Fruit fly (Drosophila melanogaster): ENCODE data around the gene AP-1gamma.
A peak's percentile ranks its signal among the peaks of the same experiment; 100 is the strongest.

The AP-1gamma gene

DNA sequence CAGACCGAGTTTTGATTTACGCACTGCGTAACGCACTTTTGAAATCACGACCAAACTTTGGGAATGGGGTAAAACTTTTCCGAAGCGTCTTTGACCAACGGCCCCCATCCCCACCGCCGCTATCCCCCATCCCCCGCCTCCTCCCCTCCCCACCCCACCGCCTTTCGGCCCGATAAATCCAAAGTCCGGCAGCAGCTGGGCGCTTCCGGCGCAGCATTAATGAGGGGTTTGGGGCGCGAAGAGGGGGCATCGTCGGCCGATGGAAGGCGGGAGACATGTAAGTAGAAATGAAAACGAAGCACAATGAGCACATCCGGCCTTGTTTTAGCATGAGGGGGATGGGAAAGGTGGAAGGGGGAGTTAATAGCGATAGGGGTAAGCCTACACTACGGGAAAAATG is 30.6 kb downstream of the AP-1gamma start:
- TF ChIP-seq usp (GFP tag; optimal IDR thresholded peaks at IDR 0.05) (no peak), EcR (GFP tag; optimal IDR thresholded peaks at IDR 0.05) (no peak), CG8478 (optimal IDR thresholded peaks at IDR 0.05) (no peak), pan (optimal IDR thresholded peaks at IDR 0.05) (no peak), Dll (optimal IDR thresholded peaks at IDR 0.05) (no peak), psq (optimal IDR thresholded peaks at IDR 0.05) (no peak)

- no peak for TF ChIP-seq pan (optimal IDR thresholded peaks at IDR 0.05)
- TF ChIP-seq usp (GFP tag; optimal IDR thresholded peaks at IDR 0.05): no peak
- TF ChIP-seq CG8478 (optimal IDR thresholded peaks at IDR 0.05): no peak
- no peak for TF ChIP-seq EcR (GFP tag; optimal IDR thresholded peaks at IDR 0.05)
- no peak for TF ChIP-seq Dll (optimal IDR thresholded peaks at IDR 0.05)
- TF ChIP-seq psq (optimal IDR thresholded peaks at IDR 0.05): no peak
These were observed 32.7 kb downstream of the AP-1gamma start for dm6 chrX:9141219-9141618.

DNA sequence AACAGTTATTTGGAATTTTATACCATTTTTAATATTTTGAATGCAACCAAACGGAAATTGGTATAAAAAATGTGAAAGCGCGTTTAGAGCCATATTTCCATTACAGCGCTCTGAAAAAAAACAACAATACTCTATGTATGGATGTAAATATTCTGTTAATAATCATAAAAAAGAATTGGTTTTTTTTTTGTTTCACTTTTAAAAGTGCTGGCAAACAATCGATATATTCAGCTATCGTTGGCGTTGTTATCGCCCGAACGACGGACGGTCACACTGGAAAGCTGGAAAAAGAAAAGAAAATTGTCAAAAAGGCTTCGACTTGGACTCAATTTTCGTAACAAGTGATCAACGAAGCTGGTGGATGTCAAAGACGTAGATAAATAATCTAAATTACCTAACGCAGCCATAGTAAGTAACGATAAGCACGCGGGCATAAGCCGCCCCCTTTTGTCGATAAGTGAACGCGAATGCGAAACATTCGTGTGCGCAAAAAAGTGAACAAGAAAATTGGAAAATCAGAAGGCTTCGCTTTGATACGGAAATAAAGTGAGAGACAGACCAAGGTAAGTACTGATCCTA is 33.8 kb downstream of the AP-1gamma start, which contains the start of gene CG7065:
TSS of gene CG7065 (plus strand) at position 270 of the 579 bp plus-strand sequence.
- TF ChIP-seq pan (optimal IDR thresholded peaks at IDR 0.05): no peak
- no peak for TF ChIP-seq CG8478 (optimal IDR thresholded peaks at IDR 0.05)
- no peak for TF ChIP-seq usp (GFP tag; optimal IDR thresholded peaks at IDR 0.05)

- TF ChIP-seq pan (optimal IDR thresholded peaks at IDR 0.05): no peak
- TF ChIP-seq EcR (GFP tag; optimal IDR thresholded peaks at IDR 0.05): no peak
- TF ChIP-seq usp (GFP tag; optimal IDR thresholded peaks at IDR 0.05): no peak
- TF ChIP-seq Dll (optimal IDR thresholded peaks at IDR 0.05): no peak
- no peak for TF ChIP-seq CG8478 (optimal IDR thresholded peaks at IDR 0.05)
- no peak for TF ChIP-seq psq (optimal IDR thresholded peaks at IDR 0.05)
These were observed 40.6 kb downstream of the AP-1gamma start, which contains the start of the genes fh and Bap111 for dm6 chrX:9148989-9149522. Gene fh, minus strand, starts transcription at chrX:9149071. Gene Bap111, plus strand, starts transcription at chrX:9149309.

- no peak for TF ChIP-seq Dll (optimal IDR thresholded peaks at IDR 0.05)
- TF ChIP-seq usp (GFP tag; optimal IDR thresholded peaks at IDR 0.05): no peak
- TF ChIP-seq psq (optimal IDR thresholded peaks at IDR 0.05): no peak
- no peak for TF ChIP-seq EcR (GFP tag; optimal IDR thresholded peaks at IDR 0.05)
- TF ChIP-seq CG8478 (optimal IDR thresholded peaks at IDR 0.05): no peak
- no peak for TF ChIP-seq pan (optimal IDR thresholded peaks at IDR 0.05)
These were observed 43.7 kb downstream of the AP-1gamma start for dm6 chrX:9152127-9152598.

DNA sequence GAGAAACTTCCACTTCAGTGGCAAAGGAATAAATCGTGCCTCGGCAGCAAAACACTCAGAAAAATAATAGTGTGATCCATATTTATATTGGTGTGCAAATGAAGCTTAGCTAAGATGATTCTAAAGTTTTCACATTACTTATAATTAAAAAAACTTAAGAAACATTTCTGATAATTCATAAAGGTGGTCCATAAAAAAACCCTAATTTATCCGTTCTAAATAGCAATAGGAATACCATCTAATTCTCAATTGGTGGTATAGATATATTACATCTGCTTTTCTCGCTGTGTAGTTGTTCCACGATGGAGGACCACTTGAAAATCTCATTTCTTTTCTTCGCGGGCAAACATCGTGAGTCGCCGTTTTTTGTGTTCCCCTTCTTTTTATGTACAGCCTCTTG is 46.6 kb downstream of the AP-1gamma start:
- no peak for TF ChIP-seq usp (GFP tag; optimal IDR thresholded peaks at IDR 0.05)
- TF ChIP-seq pan (optimal IDR thresholded peaks at IDR 0.05): no peak
- no peak for TF ChIP-seq Dll (optimal IDR thresholded peaks at IDR 0.05)
- no peak for TF ChIP-seq CG8478 (optimal IDR thresholded peaks at IDR 0.05)
- TF ChIP-seq EcR (GFP tag; optimal IDR thresholded peaks at IDR 0.05): no peak
- TF ChIP-seq psq (optimal IDR thresholded peaks at IDR 0.05): no peak

DNA sequence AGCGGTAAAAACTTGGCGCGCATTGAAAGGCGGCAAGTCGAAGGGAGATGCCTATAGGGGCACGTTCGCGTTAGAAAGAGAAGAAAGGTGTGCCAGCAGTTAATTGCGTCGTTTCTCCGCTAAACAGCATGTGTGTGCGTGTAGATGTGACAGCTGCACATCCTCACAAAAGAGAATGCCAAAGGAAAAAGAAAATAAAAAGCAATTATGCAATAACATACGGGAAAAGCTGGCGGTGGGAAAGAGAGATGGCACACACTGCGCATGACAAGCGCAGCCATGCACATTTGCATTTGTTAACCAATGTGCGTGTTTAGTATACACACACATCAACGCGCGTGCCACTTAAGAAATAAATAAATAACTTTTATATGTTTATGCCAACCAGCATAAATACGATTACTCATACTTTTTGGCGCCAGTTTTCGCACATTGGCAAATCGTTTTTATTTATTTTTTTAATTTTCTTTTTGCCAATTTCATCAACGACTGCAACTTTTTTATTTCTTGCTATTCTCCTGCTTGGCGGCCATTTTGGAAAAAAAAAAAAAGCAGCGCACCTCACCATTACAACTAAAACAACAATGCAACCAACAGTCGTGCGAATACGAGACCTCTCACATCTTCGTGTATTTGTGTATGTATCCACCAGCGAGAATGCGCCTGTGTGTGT is 47.4 kb downstream of the AP-1gamma start:
- TF ChIP-seq CG8478 (optimal IDR thresholded peaks at IDR 0.05) (peak; percentile 43), Dll (optimal IDR thresholded peaks at IDR 0.05) (peak; percentile 41), psq (optimal IDR thresholded peaks at IDR 0.05) (no peak)

DNA sequence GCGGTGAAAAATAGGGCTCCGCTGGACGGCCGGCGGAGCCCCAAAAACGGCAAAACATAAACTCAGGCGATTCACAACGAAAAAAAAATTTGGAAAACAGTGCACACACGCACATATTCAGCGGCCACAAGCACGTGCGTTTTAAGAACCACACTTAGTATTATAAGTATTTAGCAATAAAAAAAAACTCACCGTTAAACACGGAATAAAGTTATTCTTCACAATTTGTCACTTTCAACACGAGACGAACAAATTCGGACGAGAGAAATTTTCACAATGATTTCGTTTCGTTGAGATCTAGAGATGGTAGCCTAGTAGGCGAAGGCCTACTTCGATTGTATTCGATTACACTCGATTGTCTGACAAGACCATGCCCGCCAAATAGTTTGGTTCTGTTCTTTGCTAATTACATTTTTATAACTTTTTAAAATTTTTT is 47.9 kb downstream of the AP-1gamma start, which contains the start of gene His3.3B:
TSS of gene His3.3B (minus strand) at position 282 of the 436 bp plus-strand sequence.
- TF ChIP-seq CG8478 (optimal IDR thresholded peaks at IDR 0.05) (no peak), pan (optimal IDR thresholded peaks at IDR 0.05) (no peak), EcR (GFP tag; optimal IDR thresholded peaks at IDR 0.05) (no peak), psq (optimal IDR thresholded peaks at IDR 0.05) (no peak), usp (GFP tag; optimal IDR thresholded peaks at IDR 0.05) (no peak)

- no peak for TF ChIP-seq pan (optimal IDR thresholded peaks at IDR 0.05)
- TF ChIP-seq EcR (GFP tag; optimal IDR thresholded peaks at IDR 0.05): no peak
- TF ChIP-seq Dll (optimal IDR thresholded peaks at IDR 0.05): no peak
- TF ChIP-seq usp (GFP tag; optimal IDR thresholded peaks at IDR 0.05): no peak
- no peak for TF ChIP-seq CG8478 (optimal IDR thresholded peaks at IDR 0.05)
- TF ChIP-seq psq (optimal IDR thresholded peaks at IDR 0.05): no peak
These were observed 49.9 kb downstream of the AP-1gamma start, which contains the start of the genes Ost48 and Dlip1 for dm6 chrX:9158366-9158765. Gene Ost48, minus strand, starts transcription at chrX:9158515. Gene Dlip1, plus strand, starts transcription at chrX:9158622.

DNA sequence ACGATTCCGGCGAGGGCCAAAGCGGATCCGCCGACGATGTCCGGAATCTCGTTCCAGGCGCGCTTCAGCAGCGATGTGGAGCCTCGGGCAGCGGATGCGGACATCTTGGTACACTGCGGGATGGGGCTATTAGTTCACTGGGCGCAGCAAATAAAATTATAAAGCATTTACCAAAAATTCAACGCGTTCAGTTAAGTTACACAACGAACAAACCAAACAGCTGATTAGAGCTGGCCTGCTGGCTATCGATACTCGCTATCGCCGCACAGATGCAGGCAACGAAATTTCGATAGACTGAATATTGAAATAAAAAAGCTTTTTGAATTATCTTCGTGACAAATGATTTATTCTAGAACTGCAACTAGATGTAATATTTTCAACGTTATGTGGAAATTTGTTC is 51.2 kb downstream of the AP-1gamma start, which contains the start of gene NdufA3:
TSS of gene NdufA3 (minus strand) at position 317 of the 400 bp plus-strand sequence.
- TF ChIP-seq psq (optimal IDR thresholded peaks at IDR 0.05) (no peak), EcR (GFP tag; optimal IDR thresholded peaks at IDR 0.05) (no peak)

DNA sequence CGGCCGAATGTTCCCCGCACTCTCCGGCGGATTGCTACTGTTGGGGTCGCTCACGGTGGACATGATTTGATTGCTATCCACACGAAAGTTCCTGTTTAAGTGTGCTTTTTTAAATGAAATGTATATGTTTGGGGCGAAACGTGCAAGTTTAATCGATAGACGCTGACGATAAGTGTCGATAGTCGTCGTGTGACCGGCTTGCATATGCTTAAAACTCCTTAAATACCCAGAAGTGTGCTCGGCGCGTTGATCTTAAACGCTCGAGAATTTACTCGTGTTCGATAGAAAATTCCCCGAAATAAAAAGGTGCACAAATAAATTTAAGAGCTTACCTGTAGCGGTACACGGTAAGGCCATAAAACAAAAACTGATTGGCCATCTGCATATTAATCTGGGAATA is 53.4 kb downstream of the AP-1gamma start, which contains the start of the genes Zpr1 and CG44532:
TSS of gene Zpr1 (minus strand) at position 179 of the 400 bp plus-strand sequence.
TSS of gene CG44532 (plus strand) at position 181 of the 400 bp plus-strand sequence.
- no peak for TF ChIP-seq Dll (optimal IDR thresholded peaks at IDR 0.05)
- no peak for TF ChIP-seq usp (GFP tag; optimal IDR thresholded peaks at IDR 0.05)
- no peak for TF ChIP-seq CG8478 (optimal IDR thresholded peaks at IDR 0.05)
- no peak for TF ChIP-seq psq (optimal IDR thresholded peaks at IDR 0.05)
- no peak for TF ChIP-seq EcR (GFP tag; optimal IDR thresholded peaks at IDR 0.05)
- TF ChIP-seq pan (optimal IDR thresholded peaks at IDR 0.05): no peak

dm6 chrX:9163110-9163509 is 54.6 kb downstream of the AP-1gamma start, which contains the start of gene mei-P26:
Gene mei-P26, plus strand, starts transcription at chrX:9163255.
- TF ChIP-seq psq (optimal IDR thresholded peaks at IDR 0.05) (no peak), usp (GFP tag; optimal IDR thresholded peaks at IDR 0.05) (no peak), EcR (GFP tag; optimal IDR thresholded peaks at IDR 0.05) (no peak), CG8478 (optimal IDR thresholded peaks at IDR 0.05) (no peak), pan (optimal IDR thresholded peaks at IDR 0.05) (no peak), Dll (optimal IDR thresholded peaks at IDR 0.05) (no peak)

All from whole organism.